Worm (Caenorhabditis elegans): ENCODE measurements around the gene rps-25.

Gene rps-25

ce11 chrIV:5945455-5945854, 1.9 kb downstream of the rps-25 start:
- TF ChIP-seq aly-2 (tag; optimal IDR thresholded peaks at IDR 0.05), result no peak
- TF ChIP-seq fos-1 (tag; optimal IDR thresholded peaks at IDR 0.05), result no peak
- no peak for TF ChIP-seq ztf-1 (GFP tag; conservative IDR thresholded peaks at IDR 0.05)
- TF ChIP-seq nhr-11 (tag; optimal IDR thresholded peaks at IDR 0.05), result no peak
- TF ChIP-seq nhr-10 (tag; optimal IDR thresholded peaks at IDR 0.05), result no peak
- TF ChIP-seq unc-39 (tag; optimal IDR thresholded peaks at IDR 0.05), result no peak
- no peak for TF ChIP-seq sma-3 (GFP tag; optimal IDR thresholded peaks at IDR 0.05)
- no peak for TF ChIP-seq sem-4 (tag; optimal IDR thresholded peaks at IDR 0.05)
- TF ChIP-seq nhr-23 (tag; optimal IDR thresholded peaks at IDR 0.05), result no peak

ce11 chrIV:5944172-5944571, 3.2 kb downstream of the rps-25 start:
- TF ChIP-seq mbf-1 (tag; optimal IDR thresholded peaks at IDR 0.05) (no peak), sma-3 (GFP tag; optimal IDR thresholded peaks at IDR 0.05) (no peak), aly-2 (tag; optimal IDR thresholded peaks at IDR 0.05) (no peak), unc-39 (tag; optimal IDR thresholded peaks at IDR 0.05) (no peak), ceh-82 (tag; optimal IDR thresholded peaks at IDR 0.05) (no peak), nhr-6 (tag; optimal IDR thresholded peaks at IDR 0.05) (no peak), unc-55 (GFP tag; optimal IDR thresholded peaks at IDR 0.05) (no peak), mdl-1 (tag; optimal IDR thresholded peaks at IDR 0.05) (no peak)

- TF ChIP-seq gmeb-1 (tag; optimal IDR thresholded peaks at IDR 0.05) (no peak), mdl-1 (tag; optimal IDR thresholded peaks at IDR 0.05) (no peak), mbf-1 (tag; optimal IDR thresholded peaks at IDR 0.05) (no peak), unc-62 (GFP tag; optimal IDR thresholded peaks at IDR 0.05) (no peak), unc-39 (tag; optimal IDR thresholded peaks at IDR 0.05) (no peak), lsy-2 (tag; optimal IDR thresholded peaks at IDR 0.05) (peak in 1 of 2 experiments; percentile 14), C34F6.9 (tag; optimal IDR thresholded peaks at IDR 0.05) (peak; percentile 30), ztf-1 (GFP tag; conservative IDR thresholded peaks at IDR 0.05) (no peak)
Observed at ce11 chrIV:5941236-5941976, 6.0 kb downstream of the rps-25 start, which contains the start of gene pfkb-1.2. Gene pfkb-1.2, plus strand, starts transcription at chrIV:5941926.

- no peak for TF ChIP-seq unc-39 (tag; optimal IDR thresholded peaks at IDR 0.05)
- TF ChIP-seq gmeb-1 (tag; optimal IDR thresholded peaks at IDR 0.05), result no peak
- TF ChIP-seq nhr-11 (tag; optimal IDR thresholded peaks at IDR 0.05), result no peak
- TF ChIP-seq lsy-2 (tag; optimal IDR thresholded peaks at IDR 0.05), result peak in 1 of 2 experiments; percentile 20
- TF ChIP-seq elt-3 (tag; optimal IDR thresholded peaks at IDR 0.05), result no peak
- TF ChIP-seq nhr-129 (tag; optimal IDR thresholded peaks at IDR 0.05), result peak; percentile 50
- TF ChIP-seq lin-39 (tag; optimal IDR thresholded peaks at IDR 0.05), result no peak
- peak; percentile 90 for TF ChIP-seq blmp-1 (tag; optimal IDR thresholded peaks at IDR 0.05; ENCODE audit: insufficient read depth)
- TF ChIP-seq elt-1 (tag; optimal IDR thresholded peaks at IDR 0.05), result no peak
- TF ChIP-seq sma-9 (GFP tag; optimal IDR thresholded peaks at IDR 0.05), result peak; percentile 2
- no peak for TF ChIP-seq sma-9 (tag; optimal IDR thresholded peaks at IDR 0.05)
- no peak for TF ChIP-seq dmd-4 (tag; optimal IDR thresholded peaks at IDR 0.05)
- TF ChIP-seq fos-1 (tag; optimal IDR thresholded peaks at IDR 0.05), result no peak
- TF ChIP-seq F13H6.1 (tag; optimal IDR thresholded peaks at IDR 0.05), result peak; percentile 42
- peak; percentile 23 for TF ChIP-seq nhr-25 (tag; optimal IDR thresholded peaks at IDR 0.05)
Observed at ce11 chrIV:5940608-5941007, 6.8 kb downstream of the rps-25 start.

ce11 chrIV:5939908-5940307, 7.5 kb downstream of the rps-25 start:
- TF ChIP-seq lsy-2 (tag; optimal IDR thresholded peaks at IDR 0.05) (peak in 1 of 2 experiments; percentile 44), nhr-25 (tag; optimal IDR thresholded peaks at IDR 0.05) (no peak)

ce11 chrIV:5939122-5939521, 8.3 kb downstream of the rps-25 start, which contains the start of gene mcu-1:
Gene mcu-1, minus strand, starts transcription at chrIV:5939230.
- TF ChIP-seq mdl-1 (tag; optimal IDR thresholded peaks at IDR 0.05), result no peak
- no peak for TF ChIP-seq ceh-16 (tag; optimal IDR thresholded peaks at IDR 0.05)
- TF ChIP-seq ztf-11 (tag; optimal IDR thresholded peaks at IDR 0.05), result no peak
- TF ChIP-seq crh-2 (tag; optimal IDR thresholded peaks at IDR 0.05), result peak; percentile 99
- no peak for TF ChIP-seq elt-1 (tag; optimal IDR thresholded peaks at IDR 0.05)
- TF ChIP-seq sem-4 (tag; optimal IDR thresholded peaks at IDR 0.05), result no peak
- TF ChIP-seq lin-39 (tag; optimal IDR thresholded peaks at IDR 0.05), result no peak
- TF ChIP-seq Y55F3AM.14 (GFP tag; optimal IDR thresholded peaks at IDR 0.05), result no peak
- no peak for TF ChIP-seq lin-13 (GFP tag; optimal IDR thresholded peaks at IDR 0.05)
- TF ChIP-seq ztf-1 (GFP tag; conservative IDR thresholded peaks at IDR 0.05), result no peak
- no peak for TF ChIP-seq nhr-77 (tag; optimal IDR thresholded peaks at IDR 0.05)
- no peak for TF ChIP-seq nhr-6 (tag; optimal IDR thresholded peaks at IDR 0.05)
- TF ChIP-seq nhr-237 (tag; optimal IDR thresholded peaks at IDR 0.05), result no peak
- no peak for TF ChIP-seq dmd-4 (tag; optimal IDR thresholded peaks at IDR 0.05)
- no peak for TF ChIP-seq ztf-4 (tag; optimal IDR thresholded peaks at IDR 0.05)
- no peak for TF ChIP-seq mbf-1 (tag; optimal IDR thresholded peaks at IDR 0.05)
- TF ChIP-seq sma-9 (GFP tag; optimal IDR thresholded peaks at IDR 0.05), result peak; percentile 91
- no peak for TF ChIP-seq sma-9 (tag; optimal IDR thresholded peaks at IDR 0.05)
- no peak for TF ChIP-seq nhr-12 (tag; optimal IDR thresholded peaks at IDR 0.05)
- TF ChIP-seq nhr-21 (tag; optimal IDR thresholded peaks at IDR 0.05), result peak; percentile 74
- no peak for TF ChIP-seq R02D3.7 (tag; optimal IDR thresholded peaks at IDR 0.05)
- no peak for TF ChIP-seq unc-62 (GFP tag; optimal IDR thresholded peaks at IDR 0.05)
- no peak for TF ChIP-seq ceh-82 (tag; optimal IDR thresholded peaks at IDR 0.05)
- no peak for TF ChIP-seq ZK546.5 (tag; optimal IDR thresholded peaks at IDR 0.05)
- TF ChIP-seq gmeb-1 (tag; optimal IDR thresholded peaks at IDR 0.05), result peak; percentile 23

Measured in whole organism, L2 larva.